Worm (Caenorhabditis elegans) whole organism, mixed stage, embryonic: Measurements from ENCODE around the gene dhs-5.

Source experiments
- ces-1 ChIP-seq: fragments of 150-350 bp; optimal IDR thresholded peaks from 2 replicates; lab custom pipeline; 2014; ENCODE audit warnings: missing biosample characterization, missing genetic modification reagents, missing genetic modification characterization
- lsy-2 ChIP-seq: fragments of 150-350 bp; optimal IDR thresholded peaks from 2 replicates; lab custom pipeline; 2014; ENCODE audit warnings: missing biosample characterization, missing genetic modification characterization
- mep-1 ChIP-seq: fragments of 150-350 bp; optimal IDR thresholded peaks from 2 replicates; lab custom pipeline; 2017; ENCODE audit warnings: missing biosample characterization, missing genetic modification reagents, missing genetic modification characterization, inconsistent platforms
- nhr-12 ChIP-seq: fragments of 150-350 bp; optimal IDR thresholded peaks from 2 replicates; lab custom pipeline; 2014; ENCODE audit warnings: missing biosample characterization, missing genetic modification characterization
- nhr-76 ChIP-seq: sonication (generic microtip); optimal IDR thresholded peaks from 2 replicates; lab custom pipeline; 2017; ENCODE audit warnings: missing biosample characterization, missing genetic modification characterization
- snpc-4 ChIP-seq: fragments of 150-350 bp; optimal IDR thresholded peaks from 2 replicates; lab custom pipeline; 2014; ENCODE audit warnings: missing biosample characterization, missing genetic modification characterization
- unc-39 ChIP-seq: fragments of 150-350 bp; optimal IDR thresholded peaks from 2 replicates; lab custom pipeline; 2014; ENCODE audit warnings: missing biosample characterization, missing genetic modification characterization
- unc-62 ChIP-seq: fragments of 150-350 bp; optimal IDR thresholded peaks from 2 replicates; lab custom pipeline; 2014; ENCODE audit warnings: missing biosample characterization, missing genetic modification reagents, missing genetic modification characterization
- ztf-11 ChIP-seq: fragments of 150-350 bp; optimal IDR thresholded peaks from 2 replicates; lab custom pipeline; 2014; ENCODE audit warnings: missing biosample characterization, missing genetic modification characterization

DNA sequence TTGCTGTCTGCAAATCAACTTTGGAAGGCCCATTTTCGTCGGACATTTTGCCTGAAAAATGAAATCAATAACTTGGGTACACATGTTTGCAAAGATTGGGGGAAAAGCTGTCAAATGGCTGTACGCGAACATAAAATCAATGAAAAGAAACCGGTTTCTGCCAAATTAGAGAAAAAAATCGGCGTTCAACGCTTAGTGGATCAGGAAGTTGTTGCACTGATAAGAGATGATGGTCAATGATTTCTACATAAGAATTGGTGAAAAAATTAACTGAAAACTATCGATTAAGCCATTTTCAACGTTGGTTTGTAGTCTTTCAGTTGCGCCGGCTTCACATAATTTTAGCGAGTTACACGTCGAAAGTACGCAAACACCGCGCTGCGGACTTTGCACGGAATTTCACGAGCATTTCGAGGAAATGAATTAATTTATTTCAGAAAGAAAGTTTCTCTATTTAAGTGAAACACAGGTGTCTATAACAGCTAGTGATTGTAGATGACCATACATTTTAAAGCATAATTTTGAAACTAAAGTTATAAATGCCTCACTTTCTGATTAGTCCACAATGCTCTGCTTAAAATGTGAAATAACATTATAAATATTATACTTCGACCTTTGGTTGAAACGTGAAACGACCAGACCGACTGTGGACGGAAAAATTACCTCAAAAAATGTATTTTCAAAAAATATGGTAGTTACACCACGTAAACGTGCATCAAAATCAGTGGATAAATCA is 24.0 kb upstream of the dhs-5 start, which contains the start of the genes F07F6.4 and F07F6.2:
- no peak for TF ChIP-seq unc-62 (GFP tag; lab: Kevin White, UChicago)
- TF ChIP-seq ztf-11 (tag; lab: Kevin White, UChicago), result no peak
- TF ChIP-seq unc-39 (tag; lab: Kevin White, UChicago), result no peak
- TF ChIP-seq lsy-2, result no peak
- no peak for TF ChIP-seq nhr-12 (tag; lab: Kevin White, UChicago)
- TF ChIP-seq snpc-4 (tag; lab: Kevin White, UChicago), result no peak
- TF ChIP-seq nhr-76, result no peak
- peak; percentile 7 for TF ChIP-seq mep-1 (tag; lab: Kevin White, UChicago)
- TF ChIP-seq ces-1, result no peak
